Worm (Caenorhabditis elegans) whole organism, early embryonic: ENCODE data around the gene fbxa-66.

ENCODE experiments used
- B0310.2 ChIP-seq: sonication (generic microtip); optimal IDR thresholded peaks from 2 replicates; lab custom pipeline; 2016; ENCODE audit warnings: mild to moderate bottlenecking, missing genetic modification characterization, missing compliant biosample characterization
- F13C5.2 ChIP-seq: sonication (generic microtip); optimal IDR thresholded peaks from 2 replicates; lab custom pipeline; 2017; ENCODE audit warnings: mild to moderate bottlenecking, missing genetic modification characterization, inconsistent platforms, missing compliant biosample characterization
- aly-1 ChIP-seq: sonication (generic microtip); optimal IDR thresholded peaks from 2 replicates; lab custom pipeline; 2016; ENCODE audit warnings: missing genetic modification characterization, missing compliant biosample characterization
- ama-1 ChIP-seq: fragments of 150-350 bp; optimal IDR thresholded peaks from 2 replicates; lab custom pipeline; 2014
- ceh-13 ChIP-seq: fragments of 200-800 bp; sonication (Bioruptor generic); optimal IDR thresholded peaks from 2 replicates; lab custom pipeline; 2018; ENCODE audit warnings: mild to moderate bottlenecking, missing genetic modification characterization, missing compliant biosample characterization
- ets-7 ChIP-seq: sonication (generic microtip); optimal IDR thresholded peaks from 2 replicates; lab custom pipeline; 2016; ENCODE audit warnings: missing genotype, missing genetic modification characterization, missing compliant biosample characterization
- flt-1 ChIP-seq: fragments of 200-800 bp; sonication (Bioruptor generic); IDR thresholded peaks from 2 replicates; pipeline ENCODE4 v1.3.6; 2022; ENCODE audit warnings: missing genetic modification characterization, missing compliant biosample characterization
- hmbx-1 ChIP-seq: sonication (generic microtip); optimal IDR thresholded peaks from 2 replicates; lab custom pipeline; 2016; ENCODE audit warnings: mild to moderate bottlenecking, missing genetic modification characterization, missing compliant biosample characterization
- hnd-1 ChIP-seq: sonication (generic microtip); optimal IDR thresholded peaks from 2 replicates; lab custom pipeline; 2016; ENCODE audit warnings: missing genetic modification characterization, missing compliant biosample characterization
- pes-1 ChIP-seq: fragments of 200-800 bp; sonication (Bioruptor generic); IDR thresholded peaks from 2 replicates; pipeline ENCODE4 v1.3.6; 2022; ENCODE audit warnings: missing genetic modification reagents, missing genetic modification characterization, missing compliant biosample characterization
- sea-1 ChIP-seq: fragments of 200-800 bp; sonication (Bioruptor generic); conservative IDR thresholded peaks from 2 replicates; pipeline ENCODE4 v1.3.6; 2022; ENCODE audit warnings: missing genetic modification characterization, missing compliant biosample characterization
- tbx-11 ChIP-seq: fragments of 200-800 bp; sonication (Bioruptor generic); IDR thresholded peaks from 2 replicates; pipeline ENCODE4 v1.3.6; 2022; ENCODE audit warnings: missing genetic modification characterization, missing compliant biosample characterization
- tbx-37 ChIP-seq: fragments of 200-800 bp; sonication (Bioruptor generic); conservative IDR thresholded peaks from 2 replicates; pipeline ENCODE4 v1.3.6; 2022; ENCODE audit warnings: missing genetic modification reagents, missing genetic modification characterization, missing compliant biosample characterization

- TF ChIP-seq ama-1 (lab: Kevin White, UChicago), result no peak
- TF ChIP-seq flt-1 (GFP tag; lab: Robert Waterston, UW), result no peak
- no peak for TF ChIP-seq hmbx-1 (tag; lab: Kevin White, UChicago)
- TF ChIP-seq B0310.2 (tag; lab: Kevin White, UChicago), result no peak
- no peak for TF ChIP-seq ets-7
- no peak for TF ChIP-seq F13C5.2
- TF ChIP-seq hnd-1 (tag; lab: Kevin White, UChicago), result no peak
- no peak for TF ChIP-seq aly-1 (tag; lab: Kevin White, UChicago)
- no peak for TF ChIP-seq tbx-11
- no peak for TF ChIP-seq sea-1 (GFP tag; lab: Robert Waterston, UW)
- TF ChIP-seq tbx-37 (GFP tag; lab: Robert Waterston, UW), result no peak
- no peak for TF ChIP-seq ceh-13
- TF ChIP-seq pes-1 (GFP tag; lab: Robert Waterston, UW), result no peak
Measured at ce11 chrIII:2272075-2272474, 41.8 kb downstream of the fbxa-66 start, which contains the start of gene fbxa-48.
